Fruit fly (Drosophila melanogaster) whole organism, wandering third instar larva: ENCODE measurements around the gene Rac2.

Experiments used
- Dif ChIP-seq: fragments of 200-275, 200-300 bp; sonication (Bioruptor generic); optimal IDR thresholded peaks from 2 replicates; lab custom pipeline; 2018; ENCODE audit warnings: missing biosample characterization, missing genetic modification characterization; ENCODE audit not compliant: partially characterized antibody
- HLH106 ChIP-seq: fragments of 200-800 bp; optimal IDR thresholded peaks from 3 replicates; lab custom pipeline; 2019; ENCODE audit warnings: missing biosample characterization, mild to moderate bottlenecking, missing genetic modification characterization, moderate library complexity
- Hr83 ChIP-seq: fragments of 200-300 bp; sonication (Bioruptor generic); optimal IDR thresholded peaks from 2 replicates; lab custom pipeline; 2016; ENCODE audit warnings: missing biosample characterization, mild to moderate bottlenecking, missing genetic modification characterization, moderate library complexity; ENCODE audit not compliant: poor library complexity, severe bottlenecking
- Mio ChIP-seq: sonication (Bioruptor generic); optimal IDR thresholded peaks from 2 replicates; lab custom pipeline; 2016; ENCODE audit warnings: missing biosample characterization, missing genetic modification characterization
- br ChIP-seq: fragments of 200-800 bp; sonication (Bioruptor generic); optimal IDR thresholded peaks from 2 replicates; lab custom pipeline; 2016; ENCODE audit warnings: missing biosample characterization, missing genetic modification characterization
- dsf ChIP-seq: sonication (Bioruptor generic); optimal IDR thresholded peaks from 2 replicates; lab custom pipeline; 2016; ENCODE audit warnings: missing biosample characterization, missing genetic modification characterization, borderline replicate concordance
- foxo ChIP-seq, 2 experiments: fragments of 200-800 bp; sonication (Bioruptor generic); optimal IDR thresholded peaks; 2 replicates in 1 of 2; 3 replicates in 1 of 2; lab custom pipeline; 2016 to 2017; ENCODE audit warnings: missing biosample characterization in 2 of 2, missing genetic modification characterization in 2 of 2
- lola ChIP-seq: fragments of >200 bp; optimal IDR thresholded peaks from 2 replicates; lab custom pipeline; 2017; ENCODE audit warnings: missing biosample characterization, missing genetic modification characterization
- pan ChIP-seq: fragments of >200 bp; optimal IDR thresholded peaks from 2 replicates; lab custom pipeline; 2017
- psq ChIP-seq: fragments of 200-800 bp; sonication (Bioruptor generic); optimal IDR thresholded peaks from 3 replicates; lab custom pipeline; 2017; ENCODE audit warnings: missing biosample characterization, mild to moderate bottlenecking, missing genetic modification characterization, moderate library complexity
- sage ChIP-seq: fragments of 200-800 bp; sonication (Bioruptor generic); optimal IDR thresholded peaks from 2 replicates; lab custom pipeline; 2016; ENCODE audit warnings: missing biosample characterization, mild to moderate bottlenecking, missing genetic modification characterization
- usp ChIP-seq: fragments of >200 bp; optimal IDR thresholded peaks from 2 replicates; lab custom pipeline; 2017; ENCODE audit warnings: missing biosample characterization, missing genetic modification characterization

- TF ChIP-seq psq (GFP tag; lab: Kevin White, UChicago) (no peak), dsf (GFP tag; lab: Kevin White, UChicago) (no peak), Hr83 (GFP tag; lab: Kevin White, UChicago) (no peak), usp (no peak), foxo (GFP tag; optimal IDR thresholded peaks at IDR 0.05; lab: Kevin White, UChicago) (no peak), Dif (GFP tag; lab: Kevin White, UChicago) (no peak), br (GFP tag; lab: Kevin White, UChicago) (no peak), sage (no peak), Mio (GFP tag; lab: Kevin White, UChicago) (no peak), lola (GFP tag; lab: Kevin White, UChicago) (no peak), HLH106 (tag; lab: Kevin White, UChicago) (no peak), pan (lab: Kevin White, UChicago) (no peak)
Measured at dm6 chr3L:7423517-7423916, 11.5 kb downstream of the Rac2 start, which contains the start of gene CG42458.
